Worm (Caenorhabditis elegans) whole organism, midembryonic: ENCODE results near the gene T13F3.8.

Experiments used
- cog-1 ChIP-seq: sonication (generic microtip); optimal IDR thresholded peaks from 2 replicates; lab custom pipeline; 2016; ENCODE audit warnings: missing genetic modification characterization, missing compliant biosample characterization
- ref-1 ChIP-seq: fragments of 200-800 bp; sonication (Bioruptor generic); conservative IDR thresholded peaks from 2 replicates; pipeline ENCODE4 v1.3.6; 2022; ENCODE audit warnings: missing genetic modification reagents, missing genetic modification characterization, missing compliant biosample characterization
- ztf-23 ChIP-seq: fragments of 200-800 bp; sonication (Bioruptor generic); IDR thresholded peaks from 2 replicates; pipeline ENCODE4 v1.3.6; 2022; ENCODE audit warnings: missing genetic modification reagents, missing genetic modification characterization, missing compliant biosample characterization

ce11 chrV:16309523-16309922, 39.9 kb downstream of the T13F3.8 start, which contains the start of gene oac-7:
- TF ChIP-seq ztf-23 (no peak), ref-1 (no peak), cog-1 (tag; lab: Kevin White, UChicago) (no peak)
